Worm (Caenorhabditis elegans) whole organism, mixed stage, embryonic: ENCODE results near the gene golg-4.

Source experiments
- blmp-1 ChIP-seq: fragments of 150-350 bp; optimal IDR thresholded peaks from 2 replicates; lab custom pipeline; 2014; ENCODE audit warnings: missing biosample characterization, missing genetic modification characterization
- elt-1 ChIP-seq: sonication (generic microtip); optimal IDR thresholded peaks from 2 replicates; lab custom pipeline; 2017; ENCODE audit warnings: missing genetic modification characterization, mild to moderate bottlenecking, missing compliant biosample characterization, antibody characterized with exemption, moderate library complexity, borderline replicate concordance; ENCODE audit not compliant: insufficient read depth
- lin-32 ChIP-seq: fragments of 200-800 bp; sonication (Bioruptor generic); optimal IDR thresholded peaks from 2 replicates; lab custom pipeline; 2018; ENCODE audit warnings: mild to moderate bottlenecking, missing genetic modification characterization, missing compliant biosample characterization
- lsy-2 ChIP-seq: fragments of 150-350 bp; optimal IDR thresholded peaks from 2 replicates; lab custom pipeline; 2014; ENCODE audit warnings: missing biosample characterization, missing genetic modification characterization
- pha-4 ChIP-seq: fragments of 150-350 bp; optimal IDR thresholded peaks from 2 replicates; lab custom pipeline; 2018; ENCODE audit warnings: missing biosample characterization, missing genetic modification reagents, missing genetic modification characterization
- unc-120 ChIP-seq: sonication (generic microtip); optimal IDR thresholded peaks from 2 replicates; lab custom pipeline; 2017; ENCODE audit warnings: missing genetic modification characterization, missing compliant biosample characterization; ENCODE audit not compliant: poor library complexity, severe bottlenecking
- unc-62 ChIP-seq: fragments of 150-350 bp; optimal IDR thresholded peaks from 2 replicates; lab custom pipeline; 2014; ENCODE audit warnings: missing biosample characterization, missing genetic modification reagents, missing genetic modification characterization

- TF ChIP-seq lin-32 (GFP tag; lab: Kevin White, UChicago) (no peak), blmp-1 (no peak), unc-62 (GFP tag; lab: Kevin White, UChicago) (no peak), pha-4 (tag; lab: Kevin White, UChicago) (no peak), unc-120 (tag; lab: Kevin White, UChicago) (no peak), elt-1 (tag; lab: Kevin White, UChicago) (no peak), lsy-2 (no peak)
Measured at ce11 chrIII:3429761-3430160, 24.4 kb downstream of the golg-4 start.
